Worm (Caenorhabditis elegans) whole organism, L3 larva: ENCODE measurements around the gene col-90.
"Not testable (repeated sequence)": the region's sequence is repeated elsewhere in the genome, so short reads cannot be mapped to it uniquely, and the experiment has no call there.

ENCODE experiments used
- R02D3.7 ChIP-seq: fragments of 150-350 bp; optimal IDR thresholded peaks from 2 replicates; lab custom pipeline; 2014; ENCODE audit warnings: missing biosample characterization, missing genetic modification characterization
- ZK546.5 ChIP-seq: sonication (generic microtip); optimal IDR thresholded peaks from 2 replicates; lab custom pipeline; 2017; ENCODE audit warnings: missing biosample characterization, missing genetic modification characterization
- aly-2 ChIP-seq: fragments of 150-350 bp; optimal IDR thresholded peaks from 2 replicates; lab custom pipeline; 2014; ENCODE audit warnings: missing biosample characterization, missing genetic modification characterization
- ceh-28 ChIP-seq: fragments of 150-350 bp; optimal IDR thresholded peaks from 2 replicates; lab custom pipeline; 2014; ENCODE audit warnings: missing biosample characterization, missing genetic modification reagents, missing genetic modification characterization
- ceh-82 ChIP-seq: fragments of 150-350 bp; optimal IDR thresholded peaks from 2 replicates; lab custom pipeline; 2014; ENCODE audit warnings: missing biosample characterization, missing genetic modification characterization
- daf-12 ChIP-seq: fragments of 150-350 bp; optimal IDR thresholded peaks from 2 replicates; lab custom pipeline; 2014; ENCODE audit warnings: missing biosample characterization, missing genetic modification reagents, missing genetic modification characterization
- egl-27 ChIP-seq: sonication (generic microtip); optimal IDR thresholded peaks from 4 replicates; lab custom pipeline; 2017; ENCODE audit warnings: missing biosample characterization, missing genetic modification reagents, missing genetic modification characterization
- egl-5 ChIP-seq: fragments of 150-350 bp; optimal IDR thresholded peaks from 2 replicates; lab custom pipeline; 2017; ENCODE audit warnings: missing biosample characterization, missing genetic modification reagents, missing genetic modification characterization, inconsistent platforms
- elt-1 ChIP-seq: fragments of 150-350 bp; optimal IDR thresholded peaks from 2 replicates; lab custom pipeline; 2014; ENCODE audit warnings: missing biosample characterization, missing genetic modification characterization
- elt-2 ChIP-seq: sonication (generic microtip); optimal IDR thresholded peaks from 2 replicates; lab custom pipeline; 2016; ENCODE audit warnings: missing genetic modification reagents, mild to moderate bottlenecking, missing genetic modification characterization, missing compliant biosample characterization
- elt-3 ChIP-seq, 3 experiments: fragments of 150-350 bp in 1 of 3; sonication (generic microtip) in 2 of 3; optimal IDR thresholded peaks; 2 replicates in 2 of 3; 4 replicates in 1 of 3; lab custom pipeline; 2014 to 2017; ENCODE audit warnings: missing biosample characterization in 3 of 3, missing genetic modification characterization in 3 of 3
- eor-1 ChIP-seq, 2 experiments: fragments of 150-350 bp; optimal IDR thresholded peaks; 2 replicates each; lab custom pipeline; 2014 to 2018; ENCODE audit warnings: missing biosample characterization in 2 of 2, missing genetic modification characterization in 2 of 2
- fkh-10 ChIP-seq: sonication (generic microtip); optimal IDR thresholded peaks from 2 replicates; lab custom pipeline; 2017; ENCODE audit warnings: missing biosample characterization, missing genetic modification reagents, missing genetic modification characterization
- hmg-11 ChIP-seq: sonication (generic microtip); optimal IDR thresholded peaks from 2 replicates; lab custom pipeline; 2016; ENCODE audit warnings: missing genetic modification characterization, missing compliant biosample characterization
- jun-1 ChIP-seq: fragments of 150-350 bp; optimal IDR thresholded peaks from 2 replicates; lab custom pipeline; 2014; ENCODE audit warnings: missing biosample characterization, missing genetic modification reagents, missing genetic modification characterization
- lin-15B ChIP-seq: fragments of 150-350 bp; optimal IDR thresholded peaks from 2 replicates; lab custom pipeline; 2014; ENCODE audit warnings: missing biosample characterization, missing genetic modification characterization
- lin-39 ChIP-seq: fragments of 150-350 bp; optimal IDR thresholded peaks from 2 replicates; lab custom pipeline; 2018; ENCODE audit warnings: missing biosample characterization, missing genetic modification reagents, missing genetic modification characterization
- lsy-12 ChIP-seq: sonication (generic microtip); optimal IDR thresholded peaks from 2 replicates; lab custom pipeline; 2016; ENCODE audit warnings: mild to moderate bottlenecking, missing genetic modification characterization, missing compliant biosample characterization
- mdl-1 ChIP-seq: fragments of 150-350 bp; optimal IDR thresholded peaks from 2 replicates; lab custom pipeline; 2014; ENCODE audit warnings: missing biosample characterization, missing genetic modification characterization
- nfya-1 ChIP-seq: sonication (generic microtip); optimal IDR thresholded peaks from 2 replicates; lab custom pipeline; 2017; ENCODE audit warnings: missing genetic modification characterization, mild to moderate bottlenecking, missing compliant biosample characterization, antibody characterized with exemption, moderate library complexity; ENCODE audit not compliant: insufficient read depth
- nhr-11 ChIP-seq: fragments of 150-350 bp; optimal IDR thresholded peaks from 2 replicates; lab custom pipeline; 2014; ENCODE audit warnings: missing biosample characterization, missing genetic modification characterization
- nhr-12 ChIP-seq: fragments of 150-350 bp; optimal IDR thresholded peaks from 2 replicates; lab custom pipeline; 2014; ENCODE audit warnings: missing biosample characterization, missing genetic modification characterization
- nhr-23 ChIP-seq: fragments of 150-350 bp; optimal IDR thresholded peaks from 2 replicates; lab custom pipeline; 2014; ENCODE audit warnings: missing biosample characterization, missing genetic modification reagents, missing genetic modification characterization
- nhr-237 ChIP-seq: fragments of 150-350 bp; optimal IDR thresholded peaks from 2 replicates; lab custom pipeline; 2014; ENCODE audit warnings: missing biosample characterization, missing genetic modification characterization
- nhr-25 ChIP-seq: sonication (generic microtip); optimal IDR thresholded peaks from 2 replicates; lab custom pipeline; 2017; ENCODE audit warnings: missing biosample characterization, missing genetic modification characterization
- nhr-28 ChIP-seq: fragments of 150-350 bp; optimal IDR thresholded peaks from 2 replicates; lab custom pipeline; 2014; ENCODE audit warnings: missing biosample characterization, missing genetic modification characterization
- nhr-67 ChIP-seq: fragments of 150-350 bp; optimal IDR thresholded peaks from 2 replicates; lab custom pipeline; 2014; ENCODE audit warnings: missing biosample characterization, missing genetic modification characterization
- nhr-76 ChIP-seq: fragments of 150-350 bp; sonication (generic microtip); optimal IDR thresholded peaks from 5 replicates; lab custom pipeline; 2014; ENCODE audit warnings: missing biosample characterization, missing genetic modification characterization
- pha-4 ChIP-seq: fragments of 150-350 bp; optimal IDR thresholded peaks from 2 replicates; lab custom pipeline; 2014; ENCODE audit warnings: missing biosample characterization, missing genetic modification reagents, missing genetic modification characterization
- pqm-1 ChIP-seq: fragments of 150-350 bp; optimal IDR thresholded peaks from 2 replicates; lab custom pipeline; 2017; ENCODE audit warnings: missing biosample characterization, missing genetic modification characterization, inconsistent platforms
- sea-2 ChIP-seq: fragments of 150-350 bp; sonication (generic microtip); optimal IDR thresholded peaks from 4 replicates; lab custom pipeline; 2014; ENCODE audit warnings: missing biosample characterization, missing genetic modification reagents, missing genetic modification characterization
- skn-1 ChIP-seq: fragments of 150-350 bp; optimal IDR thresholded peaks from 2 replicates; lab custom pipeline; 2014; ENCODE audit warnings: missing biosample characterization, missing genetic modification characterization
- snpc-4 ChIP-seq: fragments of 150-350 bp; optimal IDR thresholded peaks from 2 replicates; lab custom pipeline; 2014; ENCODE audit warnings: missing biosample characterization, missing genetic modification characterization
- tbx-2 ChIP-seq: sonication (generic microtip); optimal IDR thresholded peaks from 2 replicates; lab custom pipeline; 2016; ENCODE audit warnings: mild to moderate bottlenecking, missing genetic modification characterization, missing compliant biosample characterization
- unc-62 ChIP-seq: fragments of 150-350 bp; sonication (generic microtip); optimal IDR thresholded peaks from 4 replicates; lab custom pipeline; 2014; ENCODE audit warnings: missing biosample characterization, missing genetic modification reagents, missing genetic modification characterization
- ztf-11 ChIP-seq: fragments of 150-350 bp; optimal IDR thresholded peaks from 2 replicates; lab custom pipeline; 2014; ENCODE audit warnings: missing biosample characterization, missing genetic modification characterization
- ztf-4 ChIP-seq: fragments of 150-350 bp; optimal IDR thresholded peaks from 2 replicates; lab custom pipeline; 2014; ENCODE audit warnings: missing biosample characterization, missing genetic modification characterization

col-90 gene

DNA sequence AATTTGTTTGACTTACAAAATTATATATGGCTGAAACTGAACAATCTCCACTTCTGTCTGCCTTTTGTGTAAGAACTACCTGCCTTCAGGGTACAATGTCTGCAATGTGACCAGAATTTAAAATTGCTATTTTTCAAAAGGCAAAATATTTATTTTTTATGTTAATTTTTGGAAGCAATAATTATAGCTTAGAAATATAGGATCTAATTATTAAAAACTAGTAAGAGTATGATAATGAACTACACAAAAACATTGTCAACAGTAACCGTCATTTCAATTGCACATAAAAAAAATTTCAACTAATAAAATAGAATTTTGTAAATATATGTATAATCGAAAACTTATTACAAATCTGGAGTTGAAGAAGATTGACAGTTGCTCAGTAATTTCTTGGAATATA lies 8.3 kb downstream of the col-90 start, which contains the start of gene C29E4.9:
Gene C29E4.9 (minus strand): TSS at position 101 of the 400 bp plus-strand sequence.
- TF ChIP-seq elt-1 (no peak), fkh-10 (GFP tag; lab: Kevin White, UChicago) (no peak), lin-39 (tag; lab: Kevin White, UChicago) (no peak), skn-1 (tag; lab: Kevin White, UChicago) (no peak), jun-1 (tag; lab: Kevin White, UChicago) (no peak), ceh-28 (tag; lab: Kevin White, UChicago) (no peak), tbx-2 (no peak), nhr-28 (no peak), eor-1 (tag; optimal IDR thresholded peaks at IDR 0.05; lab: Kevin White, UChicago) (no peak), elt-3 (tag; optimal IDR thresholded peaks at IDR 0.05; lab: Kevin White, UChicago) (no peak), nhr-12 (tag; lab: Kevin White, UChicago) (no peak), nhr-23 (tag; lab: Kevin White, UChicago) (no peak), ceh-82 (no peak)

DNA sequence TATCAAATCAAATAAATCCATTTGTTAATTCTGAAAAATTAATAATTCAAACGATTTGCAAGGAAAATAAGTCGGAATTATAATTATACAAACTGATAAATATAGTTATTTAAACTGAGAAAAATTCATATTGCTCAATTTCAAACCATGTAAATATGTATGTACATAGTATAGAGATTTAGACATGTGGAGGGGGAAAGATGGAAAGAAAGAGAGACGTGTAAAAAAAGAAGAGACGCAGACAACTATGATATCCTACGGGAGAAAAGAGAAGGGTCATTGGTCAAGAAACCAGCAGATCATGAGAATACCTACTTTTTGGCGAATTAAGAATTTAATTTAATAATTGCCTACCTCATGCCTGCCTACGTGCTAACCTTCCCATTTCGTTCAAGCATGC lies 9.4 kb downstream of the col-90 start, which contains the start of gene C29E4.11:
Gene C29E4.11 (minus strand): TSS at position 30 of the 400 bp plus-strand sequence.
- TF ChIP-seq pha-4 (tag; lab: Kevin White, UChicago) = peak; percentile 66
- TF ChIP-seq nhr-67 = no peak
- no peak for TF ChIP-seq aly-2
- no peak for TF ChIP-seq ztf-11 (tag; lab: Kevin White, UChicago)
- no peak for TF ChIP-seq lsy-12
- TF ChIP-seq nfya-1 (tag; lab: Kevin White, UChicago) = peak; percentile 32
- no peak for TF ChIP-seq nhr-237 (tag; lab: Kevin White, UChicago)
- no peak for TF ChIP-seq mdl-1 (tag; lab: Kevin White, UChicago)
- peak; percentile 30 for TF ChIP-seq nhr-23 (tag; lab: Kevin White, UChicago)
- TF ChIP-seq sea-2 (GFP tag; lab: Kevin White, UChicago) = no peak
- no peak for TF ChIP-seq elt-3 (tag; optimal IDR thresholded peaks at IDR 0.05; lab: Kevin White, UChicago)
- no peak for TF ChIP-seq tbx-2
- TF ChIP-seq egl-5 = no peak
- TF ChIP-seq elt-2 = no peak
- TF ChIP-seq egl-27 (tag; lab: Kevin White, UChicago) = no peak
- TF ChIP-seq nhr-76 (tag; lab: Kevin White, UChicago) = no peak
- no peak for TF ChIP-seq pqm-1 (tag; lab: Kevin White, UChicago)
- TF ChIP-seq ZK546.5 (tag; lab: Kevin White, UChicago) = no peak
- no peak for TF ChIP-seq lin-15B (tag; lab: Kevin White, UChicago)
- TF ChIP-seq elt-1 = no peak
- TF ChIP-seq R02D3.7 (tag; lab: Kevin White, UChicago) = no peak
- no peak for TF ChIP-seq ztf-4
- TF ChIP-seq nhr-25 (tag; lab: Kevin White, UChicago) = no peak
- no peak for TF ChIP-seq lin-39 (tag; lab: Kevin White, UChicago)
- no peak for TF ChIP-seq snpc-4

ce11 chrIII:7958922-7959609 lies 10.4 kb downstream of the col-90 start, which contains the start of gene F54H12.10:
F54H12.10 (minus strand) TSS chrIII:7958972.
- TF ChIP-seq hmg-11, nhr-76, lin-15B (tag; lab: Kevin White, UChicago): not testable (repeated sequence)

- TF ChIP-seq nhr-11; daf-12 (tag; lab: Kevin White, UChicago); unc-62 (GFP tag; lab: Kevin White, UChicago): not testable (repeated sequence)
These were observed 14.0 kb downstream of the col-90 start, which contains the start of gene F54H12.4 for ce11 chrIII:7962641-7963040. F54H12.4 (minus strand) TSS chrIII:7962741.
